Fruit fly (Drosophila melanogaster) whole organism, embryonic: ENCODE results near the gene papi.
A peak's percentile ranks its signal among the peaks of the same experiment; 100 is the strongest.

Source experiments
- Awh ChIP-seq: fragments of 200-800 bp; sonication (Bioruptor generic); IDR thresholded peaks from 2 replicates; pipeline ENCODE4, ENCODE4 v1.3.6; 2022; ENCODE audit warnings: missing biosample characterization, missing genetic modification characterization
- B-H2 ChIP-seq: fragments of 200-800 bp; sonication (Bioruptor generic); optimal IDR thresholded peaks from 2 replicates; lab custom pipeline; 2018; ENCODE audit warnings: missing biosample characterization, mild to moderate bottlenecking, missing genetic modification characterization
- Blimp-1 ChIP-seq: fragments of 200-800 bp; sonication (Bioruptor generic); optimal IDR thresholded peaks from 3 replicates; lab custom pipeline; 2018; ENCODE audit warnings: missing biosample characterization, missing genetic modification characterization, mild to moderate bottlenecking, moderate library complexity, missing genetic modification reagents
- CG10366 ChIP-seq: fragments of 200-800 bp; sonication (Bioruptor generic); IDR thresholded peaks from 2 replicates; pipeline ENCODE4 v1.3.6; 2022; ENCODE audit warnings: missing biosample characterization, missing genetic modification characterization
- CG10431 ChIP-seq: fragments of 200-800 bp; sonication (Bioruptor generic); optimal IDR thresholded peaks from 3 replicates; lab custom pipeline; 2018; ENCODE audit warnings: missing biosample characterization, mild to moderate bottlenecking, missing genetic modification characterization
- CG10654 ChIP-seq: fragments of 200-800 bp; sonication (Bioruptor generic); optimal IDR thresholded peaks from 2 replicates; lab custom pipeline; 2016; ENCODE audit warnings: missing biosample characterization, missing genetic modification characterization
- CG12219 ChIP-seq: fragments of 200-800 bp; sonication (Bioruptor generic); optimal IDR thresholded peaks from 3 replicates; lab custom pipeline; 2018; ENCODE audit warnings: missing biosample characterization, mild to moderate bottlenecking, missing genetic modification characterization
- CG13296 ChIP-seq: fragments of 200-800 bp; sonication (Bioruptor generic); optimal IDR thresholded peaks from 3 replicates; lab custom pipeline; 2018; ENCODE audit warnings: missing biosample characterization, mild to moderate bottlenecking, missing genetic modification characterization
- CG13424 ChIP-seq: fragments of 200-800 bp; sonication (Bioruptor generic); optimal IDR thresholded peaks from 2 replicates; lab custom pipeline; 2019; ENCODE audit warnings: missing biosample characterization, mild to moderate bottlenecking, missing genetic modification characterization, moderate library complexity
- CG13624 ChIP-seq: fragments of 200-800 bp; sonication (Bioruptor generic); optimal IDR thresholded peaks from 2 replicates; lab custom pipeline; 2016; ENCODE audit warnings: missing biosample characterization, missing genetic modification characterization
- CG14667 ChIP-seq: fragments of 200-800 bp; sonication (Bioruptor generic); IDR thresholded peaks from 2 replicates; pipeline ENCODE4 v1.3.6; 2022; ENCODE audit warnings: missing biosample characterization, missing genetic modification characterization
- CG15011 ChIP-seq: fragments of 200-800 bp; sonication (Bioruptor generic); optimal IDR thresholded peaks from 3 replicates; lab custom pipeline; 2018; ENCODE audit warnings: missing biosample characterization, mild to moderate bottlenecking, missing genetic modification characterization
- CG15696 ChIP-seq: fragments of 200-800 bp; sonication (Bioruptor generic); optimal IDR thresholded peaks from 2 replicates; lab custom pipeline; 2019; ENCODE audit warnings: missing biosample characterization, mild to moderate bottlenecking, missing genetic modification characterization, moderate library complexity
- CG16815 ChIP-seq: fragments of 200-800 bp; sonication (Bioruptor generic); optimal IDR thresholded peaks from 3 replicates; lab custom pipeline; 2017; ENCODE audit warnings: missing biosample characterization, mild to moderate bottlenecking, missing genetic modification characterization
- CG17612 ChIP-seq: fragments of 200-800 bp; sonication (Bioruptor generic); IDR thresholded peaks from 2 replicates; pipeline ENCODE4 v1.3.6; 2022; ENCODE audit warnings: missing biosample characterization, missing genetic modification characterization
- CG2129 ChIP-seq: fragments of 200-800 bp; sonication (Bioruptor generic); IDR thresholded peaks from 2 replicates; pipeline ENCODE4 v1.3.6; 2022; ENCODE audit warnings: missing biosample characterization, missing genetic modification characterization; ENCODE audit not compliant: partially characterized antibody
- CG32772 ChIP-seq: fragments of 200-800 bp; sonication (Bioruptor generic); IDR thresholded peaks from 2 replicates; pipeline ENCODE4 v1.3.6; 2022; ENCODE audit warnings: missing biosample characterization, missing genetic modification characterization
- CG4617 ChIP-seq: fragments of 200-800 bp; sonication (Bioruptor generic); optimal IDR thresholded peaks from 3 replicates; lab custom pipeline; 2016; ENCODE audit warnings: missing biosample characterization, missing genetic modification characterization, borderline replicate concordance
- CG6683 ChIP-seq: fragments of 200-800 bp; sonication (Bioruptor generic); optimal IDR thresholded peaks from 2 replicates; lab custom pipeline; 2017; ENCODE audit warnings: missing biosample characterization, mild to moderate bottlenecking, missing genetic modification characterization, missing genetic modification reagents
- CG7372 ChIP-seq: fragments of 200-800 bp; sonication (Bioruptor generic); IDR thresholded peaks from 2 replicates; pipeline ENCODE4 v1.3.6; 2022; ENCODE audit warnings: missing biosample characterization, missing genetic modification characterization
- CG7556 ChIP-seq: fragments of 200-800 bp; sonication (Bioruptor generic); optimal IDR thresholded peaks from 2 replicates; lab custom pipeline; 2017; ENCODE audit warnings: missing biosample characterization, mild to moderate bottlenecking, missing genetic modification characterization
- CG7963 ChIP-seq: fragments of 200-800 bp; sonication (Bioruptor generic); IDR thresholded peaks from 3 replicates; pipeline ENCODE4 v1.3.6; 2022; ENCODE audit warnings: missing biosample characterization, missing genetic modification characterization; ENCODE audit not compliant: partially characterized antibody
- CG9797 ChIP-seq: fragments of 200-800 bp; sonication (Bioruptor generic); optimal IDR thresholded peaks from 3 replicates; lab custom pipeline; 2018; ENCODE audit warnings: missing biosample characterization, mild to moderate bottlenecking, missing genetic modification characterization
- CG9817 ChIP-seq: fragments of 200-800 bp; sonication (Bioruptor generic); optimal IDR thresholded peaks from 2 replicates; lab custom pipeline; 2018; ENCODE audit warnings: missing biosample characterization, mild to moderate bottlenecking, missing genetic modification characterization, moderate library complexity
- Deaf1 ChIP-seq: fragments of 200-800 bp; optimal IDR thresholded peaks from 3 replicates; lab custom pipeline; 2019; ENCODE audit warnings: missing biosample characterization, mild to moderate bottlenecking, missing genetic modification characterization, moderate library complexity
- Dref ChIP-seq: fragments of 200-800 bp; sonication (Bioruptor generic); IDR thresholded peaks from 2 replicates; pipeline ENCODE4 v1.3.6; 2022; ENCODE audit warnings: missing biosample characterization, missing genetic modification characterization
- Hmr ChIP-seq: fragments of 200-800 bp; sonication (Bioruptor generic); optimal IDR thresholded peaks from 3 replicates; lab custom pipeline; 2017; ENCODE audit warnings: mild to moderate bottlenecking, missing biosample characterization, missing genetic modification reagents, missing genetic modification characterization
- Hr3 ChIP-seq: fragments of 200-800 bp; sonication (Bioruptor generic); optimal IDR thresholded peaks from 3 replicates; lab custom pipeline; 2016; ENCODE audit warnings: missing biosample characterization, missing genetic modification characterization
- MESR4 ChIP-seq: fragments of 200-800 bp; sonication (Bioruptor generic); optimal IDR thresholded peaks from 2 replicates; lab custom pipeline; 2018; ENCODE audit warnings: missing biosample characterization, mild to moderate bottlenecking, missing genetic modification characterization, moderate library complexity
- Max ChIP-seq: fragments of 200-800 bp; sonication (Bioruptor generic); optimal IDR thresholded peaks from 2 replicates; lab custom pipeline; 2016; ENCODE audit warnings: missing biosample characterization, mild to moderate bottlenecking, missing genetic modification characterization
- Pdp1 ChIP-seq, 2 experiments: fragments of 200-800 bp; sonication (Bioruptor generic); optimal IDR thresholded peaks; 3 replicates each; lab custom pipeline; 2016; ENCODE audit warnings: missing biosample characterization in 2 of 2, missing genetic modification characterization in 2 of 2, mild to moderate bottlenecking in 1 of 2, moderate library complexity in 1 of 2
- Trl ChIP-seq, 3 experiments: fragments of >200 bp in 2 of 3; fragments of 200-800 bp in 1 of 3; sonication (Bioruptor generic) in 1 of 3; optimal IDR thresholded peaks; 2 replicates in 1 of 3; 3 replicates in 2 of 3; lab custom pipeline; 2016 to 2017; ENCODE audit warnings: missing biosample characterization in 1 of 3, missing genetic modification characterization in 1 of 3
- Usf ChIP-seq: fragments of 200-800 bp; sonication (Bioruptor generic); optimal IDR thresholded peaks from 2 replicates; lab custom pipeline; 2017; ENCODE audit warnings: missing genotype, missing biosample characterization, missing genetic modification characterization
- ase ChIP-seq: fragments of 200-800 bp; sonication (Bioruptor generic); IDR thresholded peaks from 3 replicates; pipeline ENCODE4 v1.3.6; 2022; ENCODE audit warnings: missing biosample characterization, missing genetic modification characterization
- chif ChIP-seq, 2 experiments: fragments of 200-800 bp; sonication (Bioruptor generic); optimal IDR thresholded peaks; 3 replicates each; lab custom pipeline; 2016; ENCODE audit warnings: missing biosample characterization in 2 of 2, missing genetic modification characterization in 2 of 2
- crc ChIP-seq: fragments of 200-800 bp; sonication (Bioruptor generic); optimal IDR thresholded peaks from 2 replicates; lab custom pipeline; 2016; ENCODE audit warnings: missing biosample characterization, missing genetic modification characterization
- jumu ChIP-seq: fragments of 200-800 bp; sonication (Bioruptor generic); optimal IDR thresholded peaks from 3 replicates; lab custom pipeline; 2016; ENCODE audit warnings: missing biosample characterization, missing genetic modification characterization
- kah ChIP-seq: fragments of 200-800 bp; sonication (Bioruptor generic); optimal IDR thresholded peaks from 2 replicates; lab custom pipeline; 2018; ENCODE audit warnings: missing biosample characterization, mild to moderate bottlenecking, missing genetic modification characterization
- luna ChIP-seq: fragments of 200-800 bp; sonication (Bioruptor generic); optimal IDR thresholded peaks from 2 replicates; lab custom pipeline; 2016; ENCODE audit warnings: missing biosample characterization, missing genetic modification characterization
- odd ChIP-seq: fragments of 200-800 bp; sonication (Bioruptor generic); optimal IDR thresholded peaks from 2 replicates; lab custom pipeline; 2017; ENCODE audit warnings: missing biosample characterization, mild to moderate bottlenecking, missing genetic modification characterization
- p53 ChIP-seq: fragments of 200-800 bp; sonication (Bioruptor generic); optimal IDR thresholded peaks from 2 replicates; lab custom pipeline; 2016; ENCODE audit warnings: missing biosample characterization, missing genetic modification characterization
- run ChIP-seq: fragments of 200-800 bp; sonication (Bioruptor generic); optimal IDR thresholded peaks from 3 replicates; lab custom pipeline; 2018; ENCODE audit warnings: missing biosample characterization, mild to moderate bottlenecking, missing genetic modification characterization
- sd ChIP-seq: fragments of 200-800 bp; sonication (Bioruptor generic); optimal IDR thresholded peaks from 3 replicates; lab custom pipeline; 2018; ENCODE audit warnings: missing biosample characterization, mild to moderate bottlenecking, missing genetic modification characterization, moderate library complexity
- slp2 ChIP-seq: fragments of 200-800 bp; sonication (Bioruptor generic); optimal IDR thresholded peaks from 2 replicates; lab custom pipeline; 2016; ENCODE audit warnings: missing biosample characterization, missing genetic modification characterization
- tin ChIP-seq: fragments of 200-800 bp; sonication (Bioruptor generic); optimal IDR thresholded peaks from 3 replicates; lab custom pipeline; 2016; ENCODE audit warnings: missing biosample characterization, missing genetic modification characterization
- toy ChIP-seq: fragments of 200-800 bp; sonication (Bioruptor generic); IDR thresholded peaks from 2 replicates; pipeline ENCODE4 v1.3.6; 2022; ENCODE audit warnings: missing biosample characterization, missing genetic modification characterization
- vvl ChIP-seq: fragments of 200-800 bp; sonication (Bioruptor generic); IDR thresholded peaks from 2 replicates; pipeline ENCODE4 v1.3.6; 2022; ENCODE audit warnings: missing biosample characterization, missing genetic modification characterization
- zf30C ChIP-seq: fragments of 200-800 bp; sonication (Bioruptor generic); optimal IDR thresholded peaks from 3 replicates; lab custom pipeline; 2018; ENCODE audit warnings: missing biosample characterization, mild to moderate bottlenecking, missing genetic modification characterization

The papi gene

dm6 chr2L:2202018-2202852, 18.3 kb upstream of the papi start (continued):
- TF ChIP-seq crc, result peak; percentile 96
- TF ChIP-seq B-H2, result no peak
- TF ChIP-seq CG7372 (GFP tag; lab: Robert Waterston, UW), result peak; percentile 96
- peak; percentile 98 for TF ChIP-seq slp2 (GFP tag; lab: Kevin White, UChicago)
- peak; percentile 65 for TF ChIP-seq CG7963
- TF ChIP-seq jumu, result peak; percentile 98
- TF ChIP-seq Blimp-1 (GFP tag; lab: Kevin White, UChicago), result peak; percentile 99
- TF ChIP-seq CG15696 (tag; lab: Kevin White, UChicago), result peak; percentile 99
- peak; percentile 95 for TF ChIP-seq CG17612 (GFP tag; lab: Robert Waterston, UW)
- peak; percentile 75 for TF ChIP-seq MESR4 (GFP tag; lab: Kevin White, UChicago)
- peak; percentile 93 for TF ChIP-seq CG6683 (GFP tag; lab: Kevin White, UChicago)
- peak; percentile 98 for TF ChIP-seq CG16815 (GFP tag; lab: Kevin White, UChicago)
- peak; percentile 100 for TF ChIP-seq vvl (GFP tag; lab: Robert Waterston, UW)
- peak; percentile 91 for TF ChIP-seq p53
- peak; percentile 92 for TF ChIP-seq toy (GFP tag; lab: Robert Waterston, UW)
- peak; percentile 94 for TF ChIP-seq CG13624 (GFP tag; lab: Kevin White, UChicago)
- peak; percentile 99 for TF ChIP-seq CG13424 (tag; lab: Kevin White, UChicago)
- peak; percentile 98 for TF ChIP-seq CG10654 (GFP tag; lab: Kevin White, UChicago)
- TF ChIP-seq CG32772 (GFP tag; lab: Robert Waterston, UW), result peak; percentile 99
- TF ChIP-seq odd, result peak; percentile 97
- TF ChIP-seq Hr3 (GFP tag; lab: Kevin White, UChicago), result peak; percentile 98
- TF ChIP-seq Awh (GFP tag; lab: Robert Waterston, UW), result peak; percentile 100
- TF ChIP-seq Max, result peak; percentile 98
- peak; percentile 80 for TF ChIP-seq Deaf1 (tag; lab: Kevin White, UChicago)
- TF ChIP-seq CG12219, result peak; percentile 99
- TF ChIP-seq CG10431 (GFP tag; lab: Kevin White, UChicago), result peak; percentile 98
- no peak for TF ChIP-seq luna (GFP tag; lab: Kevin White, UChicago)
- peak; percentile 98 to 99 for TF ChIP-seq chif (GFP tag; optimal IDR thresholded peaks at IDR 0.05; lab: Kevin White, UChicago)
- peak; percentile 93 for TF ChIP-seq Usf (GFP tag; lab: Kevin White, UChicago)
- TF ChIP-seq CG9817 (tag; lab: Kevin White, UChicago), result peak; percentile 87
- TF ChIP-seq sd (tag; lab: Kevin White, UChicago), result peak; percentile 83
- TF ChIP-seq CG14667 (GFP tag; lab: Robert Waterston, UW), result peak; percentile 97
- peak; percentile 83 for TF ChIP-seq Hmr (GFP tag; lab: Kevin White, UChicago)
- peak; percentile 3 for TF ChIP-seq zf30C (GFP tag; lab: Kevin White, UChicago)
- peak; percentile 99 for TF ChIP-seq ase (GFP tag; lab: Robert Waterston, UW)
- TF ChIP-seq CG4617 (GFP tag; lab: Kevin White, UChicago), result peak; percentile 98
- TF ChIP-seq run (tag; lab: Kevin White, UChicago), result peak; percentile 98
- TF ChIP-seq tin (GFP tag; lab: Kevin White, UChicago), result peak; percentile 99
- TF ChIP-seq CG10366 (GFP tag; lab: Robert Waterston, UW), result peak; percentile 99
- TF ChIP-seq Trl (optimal IDR thresholded peaks at IDR 0.05; lab: Kevin White, UChicago), result peak; percentile 27 to 79
- TF ChIP-seq Trl (GFP tag; optimal IDR thresholded peaks at IDR 0.05; lab: Kevin White, UChicago), result peak; percentile 98
- peak; percentile 97 to 98 for TF ChIP-seq Pdp1 (GFP tag; optimal IDR thresholded peaks at IDR 0.05; lab: Kevin White, UChicago)
- TF ChIP-seq CG9797, result peak; percentile 72
- peak; percentile 96 for TF ChIP-seq kah (GFP tag; lab: Kevin White, UChicago)
- 0 out of 2 replicates have a peak, but pooled peaks have one; percentile 33 for TF ChIP-seq CG2129 (GFP tag; lab: Robert Waterston, UW)
- peak; percentile 82 for TF ChIP-seq CG13296
- peak; percentile 95 for TF ChIP-seq CG15011 (GFP tag; lab: Kevin White, UChicago)
- TF ChIP-seq Dref (GFP tag; lab: Robert Waterston, UW), result no peak
- peak; percentile 99 for TF ChIP-seq CG7556 (GFP tag; lab: Kevin White, UChicago)
